Worm (Caenorhabditis elegans) whole organism, young adult: ENCODE results near the gene F32D1.8.

Experiments used
- B0035.1 ChIP-seq: sonication (generic microtip); optimal IDR thresholded peaks from 2 replicates; lab custom pipeline; 2016; ENCODE audit warnings: missing genetic modification characterization, mild to moderate bottlenecking, missing compliant biosample characterization, missing genotype, missing genetic modification reagents
- B0336.3 ChIP-seq: fragments of 200-800 bp; sonication (Bioruptor generic); IDR thresholded peaks from 2 replicates; pipeline ENCODE4 v1.3.6; 2022; ENCODE audit warnings: missing genetic modification characterization, missing compliant biosample characterization
- C17E4.6 ChIP-seq: fragments of 200-800 bp; sonication (Bioruptor generic); IDR thresholded peaks from 2 replicates; pipeline ENCODE4 v1.3.6; 2022; ENCODE audit warnings: missing genetic modification reagents, missing genetic modification characterization, missing compliant biosample characterization
- D2030.7 ChIP-seq: fragments of 200-800 bp; sonication (Bioruptor generic); IDR thresholded peaks from 2 replicates; pipeline ENCODE4 v1.3.6; 2022; ENCODE audit warnings: missing genetic modification reagents, missing genetic modification characterization, missing compliant biosample characterization
- F23B12.7 ChIP-seq: sonication (generic microtip); optimal IDR thresholded peaks from 2 replicates; lab custom pipeline; 2017; ENCODE audit warnings: missing genetic modification characterization, mild to moderate bottlenecking, missing compliant biosample characterization, antibody characterized with exemption, moderate library complexity; ENCODE audit not compliant: insufficient read depth
- F33H1.4 ChIP-seq: fragments of 200-800 bp; sonication (Bioruptor generic); IDR thresholded peaks from 2 replicates; pipeline ENCODE4 v1.3.6; 2022; ENCODE audit warnings: missing genetic modification reagents, missing genetic modification characterization, missing compliant biosample characterization
- F39B2.1 ChIP-seq: fragments of 200-800 bp; sonication (Bioruptor generic); IDR thresholded peaks from 2 replicates; pipeline ENCODE4 v1.3.6; 2022; ENCODE audit warnings: missing genetic modification reagents, missing genetic modification characterization, missing compliant biosample characterization
- F52B5.7 ChIP-seq: sonication (generic microtip); optimal IDR thresholded peaks from 2 replicates; lab custom pipeline; 2016; ENCODE audit warnings: mild to moderate bottlenecking, missing genetic modification characterization, missing compliant biosample characterization
- F57A8.1 ChIP-seq: fragments of 200-800 bp; sonication (Bioruptor generic); optimal IDR thresholded peaks from 2 replicates; lab custom pipeline; 2018; ENCODE audit warnings: mild to moderate bottlenecking, missing genetic modification characterization, moderate library complexity, missing compliant biosample characterization
- K11D2.4 ChIP-seq: fragments of 200-800 bp; sonication (Bioruptor generic); IDR thresholded peaks from 2 replicates; pipeline ENCODE4 v1.3.6; 2022; ENCODE audit warnings: missing genetic modification reagents, missing genetic modification characterization, missing compliant biosample characterization
- Y53G8AR.9 ChIP-seq: fragments of 200-800 bp; sonication (Bioruptor generic); conservative IDR thresholded peaks from 2 replicates; pipeline ENCODE4 v1.3.6; 2022; ENCODE audit warnings: missing genetic modification reagents, missing genetic modification characterization, missing compliant biosample characterization
- aptf-2 ChIP-seq: fragments of 200-800 bp; sonication (Bioruptor generic); conservative IDR thresholded peaks from 2 replicates; pipeline ENCODE4 v1.3.6; 2022; ENCODE audit warnings: missing genetic modification reagents, missing genetic modification characterization, missing compliant biosample characterization
- aptf-3 ChIP-seq: fragments of 200-800 bp; sonication (Bioruptor generic); IDR thresholded peaks from 2 replicates; pipeline ENCODE4 v1.3.6; 2022; ENCODE audit warnings: missing genetic modification characterization, missing compliant biosample characterization
- attf-6 ChIP-seq: fragments of 200-800 bp; sonication (Bioruptor generic); IDR thresholded peaks from 2 replicates; pipeline ENCODE4 v1.3.6; 2022; ENCODE audit warnings: missing genetic modification reagents, missing genetic modification characterization, missing compliant biosample characterization
- ccch-3 ChIP-seq: fragments of 200-800 bp; sonication (Bioruptor generic); optimal IDR thresholded peaks from 2 replicates; lab custom pipeline; 2018; ENCODE audit warnings: mild to moderate bottlenecking, missing genetic modification characterization, missing compliant biosample characterization
- cebp-1 ChIP-seq, 2 experiments: fragments of 200-800 bp in 1 of 2; sonication (Bioruptor generic) in 1 of 2; sonication (generic microtip) in 1 of 2; IDR thresholded peaks in 1 of 2; optimal IDR thresholded peaks in 1 of 2; 2 replicates each; pipeline versions ENCODE4 v1.3.6 to Lab custom; 2017 to 2022; ENCODE audit warnings: missing compliant biosample characterization in 2 of 2, missing genetic modification characterization in 2 of 2, mild to moderate bottlenecking in 1 of 2, missing genetic modification reagents in 1 of 2, moderate library complexity in 1 of 2
- ceh-27 ChIP-seq: fragments of 200-800 bp; sonication (Bioruptor generic); optimal IDR thresholded peaks from 2 replicates; lab custom pipeline; 2018; ENCODE audit warnings: mild to moderate bottlenecking, missing genetic modification characterization, moderate library complexity, missing compliant biosample characterization
- ceh-79 ChIP-seq: sonication (generic microtip); optimal IDR thresholded peaks from 2 replicates; lab custom pipeline; 2017; ENCODE audit warnings: mild to moderate bottlenecking, missing genetic modification characterization, missing compliant biosample characterization
- dox-1 ChIP-seq: fragments of 200-800 bp; sonication (Bioruptor generic); IDR thresholded peaks from 2 replicates; pipeline ENCODE4 v1.3.6; 2022; ENCODE audit warnings: missing genetic modification reagents, missing genetic modification characterization, missing compliant biosample characterization
- egrh-3 ChIP-seq: fragments of 200-800 bp; sonication (Bioruptor generic); IDR thresholded peaks from 2 replicates; pipeline ENCODE4 v1.3.6; 2022; ENCODE audit warnings: missing genetic modification reagents, missing genetic modification characterization, missing compliant biosample characterization
- ekl-4 ChIP-seq: fragments of 200-800 bp; sonication (Bioruptor generic); IDR thresholded peaks from 2 replicates; pipeline ENCODE4 v1.3.6; 2022; ENCODE audit warnings: missing genetic modification reagents, missing genetic modification characterization, missing compliant biosample characterization
- hmg-20 ChIP-seq: fragments of 200-800 bp; sonication (Bioruptor generic); IDR thresholded peaks from 2 replicates; pipeline ENCODE4 v1.3.6; 2022; ENCODE audit warnings: missing genetic modification reagents, missing genetic modification characterization, missing compliant biosample characterization
- let-526 ChIP-seq: fragments of 200-800 bp; sonication (Bioruptor generic); IDR thresholded peaks from 2 replicates; pipeline ENCODE4 v1.3.6; 2022; ENCODE audit warnings: missing genetic modification reagents, missing genetic modification characterization, missing compliant biosample characterization
- let-607 ChIP-seq, 2 experiments: fragments of 200-800 bp in 1 of 2; sonication (Bioruptor generic) in 1 of 2; sonication (generic microtip) in 1 of 2; optimal IDR thresholded peaks; 2 replicates each; lab custom pipeline; 2016 to 2018; ENCODE audit warnings: mild to moderate bottlenecking in 2 of 2, missing compliant biosample characterization in 2 of 2, missing genetic modification characterization in 2 of 2, moderate library complexity in 2 of 2, missing genotype in 1 of 2
- lin-35 ChIP-seq, 3 experiments: fragments of 150-350 bp in 2 of 3; sonication (generic microtip) in 1 of 3; optimal IDR thresholded peaks; 2 replicates each; lab custom pipeline; 2014 to 2018; ENCODE audit warnings: missing biosample characterization in 3 of 3, missing genetic modification characterization in 3 of 3, missing genetic modification reagents in 3 of 3
- lin-40 ChIP-seq: sonication (generic microtip); optimal IDR thresholded peaks from 2 replicates; lab custom pipeline; 2016; ENCODE audit warnings: missing genetic modification characterization, mild to moderate bottlenecking, missing compliant biosample characterization, missing genotype, missing genetic modification reagents
- lin-54 ChIP-seq: fragments of 200-800 bp; sonication (Bioruptor generic); optimal IDR thresholded peaks from 2 replicates; lab custom pipeline; 2018; ENCODE audit warnings: mild to moderate bottlenecking, missing genetic modification characterization, missing compliant biosample characterization
- madf-6 ChIP-seq: fragments of 200-800 bp; sonication (Bioruptor generic); IDR thresholded peaks from 2 replicates; pipeline ENCODE4 v1.3.6; 2022; ENCODE audit warnings: missing genetic modification reagents, missing genetic modification characterization, missing compliant biosample characterization
- mcd-1 ChIP-seq: fragments of 200-800 bp; sonication (Bioruptor generic); IDR thresholded peaks from 2 replicates; pipeline ENCODE4 v1.3.6; 2022; ENCODE audit warnings: missing genetic modification reagents, missing genetic modification characterization, missing compliant biosample characterization
- nfya-1 ChIP-seq: sonication (generic microtip); optimal IDR thresholded peaks from 2 replicates; lab custom pipeline; 2017; ENCODE audit warnings: antibody characterized with exemption, missing compliant biosample characterization, missing genetic modification characterization, borderline replicate concordance; ENCODE audit not compliant: insufficient read depth
- nhr-27 ChIP-seq: fragments of 200-800 bp; sonication (Bioruptor generic); optimal IDR thresholded peaks from 2 replicates; lab custom pipeline; 2018; ENCODE audit warnings: mild to moderate bottlenecking, missing genetic modification characterization, moderate library complexity, missing compliant biosample characterization
- nhr-80 ChIP-seq: sonication (generic microtip); optimal IDR thresholded peaks from 2 replicates; lab custom pipeline; 2016; ENCODE audit warnings: missing genetic modification characterization, missing compliant biosample characterization
- nhr-90 ChIP-seq: sonication (generic microtip); optimal IDR thresholded peaks from 2 replicates; lab custom pipeline; 2016; ENCODE audit warnings: missing genotype, mild to moderate bottlenecking, missing genetic modification characterization, missing compliant biosample characterization
- rcor-1 ChIP-seq: fragments of 200-800 bp; sonication (Bioruptor generic); IDR thresholded peaks from 2 replicates; pipeline ENCODE4 v1.3.6; 2022; ENCODE audit warnings: missing genetic modification reagents, missing genetic modification characterization, missing compliant biosample characterization
- sdz-38 ChIP-seq: sonication (generic microtip); optimal IDR thresholded peaks from 2 replicates; lab custom pipeline; 2016; ENCODE audit warnings: missing genotype, missing genetic modification characterization, missing compliant biosample characterization
- snpc-1.1 ChIP-seq: sonication (generic microtip); optimal IDR thresholded peaks from 2 replicates; lab custom pipeline; 2017; ENCODE audit warnings: missing genetic modification characterization, mild to moderate bottlenecking, missing compliant biosample characterization, antibody characterized with exemption, moderate library complexity, missing genotype, missing genetic modification reagents; ENCODE audit not compliant: insufficient read depth
- snpc-3.4 ChIP-seq: sonication (generic microtip); optimal IDR thresholded peaks from 2 replicates; lab custom pipeline; 2017; ENCODE audit warnings: missing genetic modification characterization, mild to moderate bottlenecking, missing compliant biosample characterization, antibody characterized with exemption, moderate library complexity, missing genotype, missing genetic modification reagents
- tbp1 ChIP-seq: fragments of 200-800 bp; sonication (Bioruptor generic); optimal IDR thresholded peaks from 2 replicates; lab custom pipeline; 2018; ENCODE audit warnings: mild to moderate bottlenecking, missing genetic modification characterization, missing compliant biosample characterization
- xnd-1 ChIP-seq: sonication (generic microtip); optimal IDR thresholded peaks from 2 replicates; lab custom pipeline; 2016; ENCODE audit warnings: missing genotype, missing genetic modification reagents, missing genetic modification characterization, missing compliant biosample characterization
- ztf-6 ChIP-seq: fragments of 200-800 bp; sonication (Bioruptor generic); IDR thresholded peaks from 2 replicates; pipeline ENCODE4 v1.3.6; 2022; ENCODE audit warnings: missing genetic modification reagents, missing genetic modification characterization, missing compliant biosample characterization

F32D1.8 gene

DNA sequence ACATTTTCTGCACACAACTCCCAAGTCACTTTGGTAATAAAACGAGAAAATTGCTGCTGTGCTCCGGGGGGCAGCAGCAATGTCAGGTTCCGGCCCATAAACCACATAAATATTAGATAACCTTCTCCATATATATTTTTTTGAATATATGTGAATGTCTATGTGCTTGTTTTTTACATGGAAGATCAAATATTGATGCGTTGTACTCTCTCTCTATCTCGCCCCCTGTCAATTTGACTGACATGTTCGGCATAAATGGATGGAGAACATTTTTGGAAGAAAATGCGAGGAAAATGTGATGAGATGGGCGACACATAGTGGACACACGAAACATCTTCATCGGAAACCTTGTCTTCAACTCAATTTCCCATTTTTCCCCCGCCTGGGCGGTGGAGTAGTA lies 17.5 kb downstream of the F32D1.8 start:
- TF ChIP-seq nhr-80 (tag; lab: Kevin White, UChicago), result peak; percentile 24
- TF ChIP-seq ceh-27 (GFP tag; lab: Kevin White, UChicago), result no peak
- peak in 1 of 2 experiments; percentile 62 for TF ChIP-seq let-607 (tag; optimal IDR thresholded peaks at IDR 0.05; lab: Kevin White, UChicago)

DNA sequence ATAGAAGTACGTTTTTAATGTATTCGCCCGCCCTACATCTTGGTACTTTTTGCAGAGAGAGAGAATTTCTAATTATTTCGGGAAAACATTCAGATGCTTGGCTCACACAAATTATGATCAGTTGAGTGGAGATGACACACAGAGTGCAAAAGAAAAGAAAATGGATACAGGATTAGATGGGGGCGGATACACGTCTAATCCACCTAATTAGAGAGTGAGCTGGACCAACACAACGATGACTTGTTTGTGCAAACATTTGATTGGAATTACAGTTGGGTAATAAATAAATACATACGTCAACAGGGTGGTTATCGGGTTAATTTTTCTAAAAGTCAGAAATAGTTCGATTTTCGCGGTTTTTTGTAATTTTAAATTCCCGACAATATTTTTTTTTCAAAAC lies 18.4 kb downstream of the F32D1.8 start:
- TF ChIP-seq F23B12.7 (no peak), F52B5.7 (no peak), let-526 (GFP tag; lab: Robert Waterston, UW) (no peak), lin-35 (GFP tag; optimal IDR thresholded peaks at IDR 0.05; lab: Kevin White, UChicago) (no peak), nhr-27 (tag; lab: Kevin White, UChicago) (no peak), tbp1 (GFP tag; lab: Kevin White, UChicago) (no peak), nhr-90 (no peak), madf-6 (GFP tag; lab: Robert Waterston, UW) (no peak), dox-1 (GFP tag; lab: Robert Waterston, UW) (no peak), ccch-3 (no peak), rcor-1 (no peak), sdz-38 (tag; lab: Kevin White, UChicago) (no peak), aptf-2 (GFP tag; lab: Robert Waterston, UW) (no peak), C17E4.6 (GFP tag; lab: Robert Waterston, UW) (no peak), ztf-6 (GFP tag; lab: Robert Waterston, UW) (no peak), ekl-4 (no peak)

DNA sequence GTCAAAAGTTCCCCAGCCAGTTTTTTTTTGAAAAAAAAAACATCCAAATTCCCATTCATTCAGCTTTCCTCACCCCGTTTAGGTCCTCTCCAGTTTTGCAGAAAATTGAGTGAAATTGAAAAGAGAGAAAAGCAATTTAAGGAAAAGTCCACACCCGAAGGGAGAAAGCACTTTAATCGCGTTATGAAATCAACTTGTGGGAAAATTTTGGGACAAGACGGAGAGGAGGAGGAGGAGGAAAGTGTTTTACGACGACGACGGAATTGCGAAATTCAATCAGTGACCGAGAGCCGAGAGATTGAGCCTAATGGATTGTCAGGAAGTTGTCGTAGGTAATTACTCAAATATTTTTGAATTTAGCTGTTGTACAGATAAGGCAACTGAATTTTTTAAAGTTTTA lies 20.2 kb downstream of the F32D1.8 start:
- TF ChIP-seq cebp-1 (GFP tag; IDR thresholded peaks at IDR 0.05; lab: Robert Waterston, UW) (peak; percentile 65; the same call in 1 of the 2 replicates), cebp-1 (tag; optimal IDR thresholded peaks at IDR 0.05; lab: Kevin White, UChicago) (peak; percentile 94), hmg-20 (no peak)

DNA sequence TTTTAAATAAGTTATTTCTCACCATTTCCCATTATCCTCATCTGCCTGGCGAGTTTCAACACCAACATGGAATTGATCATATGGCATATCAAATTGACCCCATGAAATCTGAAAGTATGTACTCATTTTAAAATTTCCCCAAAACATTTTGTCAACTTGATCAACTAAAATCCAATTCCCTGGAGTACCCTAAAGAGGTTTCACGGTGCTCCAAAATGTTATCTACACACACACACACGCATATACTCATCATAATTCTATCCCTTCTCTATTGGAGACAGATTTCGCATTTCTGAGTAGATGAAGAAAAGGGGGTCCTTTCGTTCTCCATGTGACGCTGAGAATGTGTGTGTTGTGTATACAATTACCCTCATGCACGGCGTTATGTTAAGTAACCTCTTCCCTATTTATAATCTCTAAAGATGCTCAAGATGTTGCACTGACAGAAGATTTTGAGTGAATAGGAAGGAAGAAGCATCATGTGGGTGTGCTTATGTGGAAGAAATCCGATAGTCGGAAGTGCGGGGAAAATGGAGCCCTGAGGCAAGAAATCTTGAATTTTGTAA lies 21.4 kb downstream of the F32D1.8 start:
- TF ChIP-seq F57A8.1 (GFP tag; lab: Kevin White, UChicago) (no peak), F39B2.1 (no peak), K11D2.4 (no peak), lin-40 (tag; lab: Kevin White, UChicago) (no peak), aptf-3 (GFP tag; lab: Robert Waterston, UW) (no peak), attf-6 (no peak), B0035.1 (tag; lab: Kevin White, UChicago) (no peak), nfya-1 (no peak)
- TF ChIP-seq, all 124 proteins: peak for 0

DNA sequence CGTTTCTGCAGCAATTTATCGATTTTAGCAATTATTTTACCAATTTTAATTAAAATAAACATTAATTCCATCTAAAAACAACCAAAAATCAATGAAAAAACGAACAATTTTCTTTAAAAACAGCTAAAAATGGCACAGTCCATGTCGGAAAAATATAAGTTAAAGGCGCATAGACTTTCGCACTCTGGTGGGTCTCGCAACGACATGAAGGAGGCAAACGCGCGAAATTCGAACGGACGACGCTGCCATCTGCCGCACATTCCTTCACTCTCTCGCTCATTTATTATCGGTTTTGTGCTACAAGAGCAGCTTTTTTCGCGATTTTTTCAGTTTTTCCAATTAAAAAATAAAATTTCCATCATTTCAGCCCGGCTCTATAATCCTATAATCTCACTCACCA lies 30.7 kb downstream of the F32D1.8 start, which contains the start of gene mcm-7:
Gene mcm-7 (plus strand): TSS at position 368 of the 400 bp plus-strand sequence.
- TF ChIP-seq dox-1 (GFP tag; lab: Robert Waterston, UW), result peak; percentile 77
- TF ChIP-seq tbp1 (GFP tag; lab: Kevin White, UChicago), result peak; percentile 30
- peak; percentile 86 for TF ChIP-seq lin-54
- TF ChIP-seq attf-6, result no peak
- peak; percentile 58 for TF ChIP-seq D2030.7
- TF ChIP-seq ceh-79 (tag; lab: Kevin White, UChicago), result no peak
- TF ChIP-seq ceh-27 (GFP tag; lab: Kevin White, UChicago), result no peak
- TF ChIP-seq Y53G8AR.9 (GFP tag; lab: Robert Waterston, UW), result no peak
- peak; percentile 93 for TF ChIP-seq F33H1.4 (GFP tag; lab: Robert Waterston, UW)
- peak; percentile 53 for TF ChIP-seq snpc-3.4
- TF ChIP-seq xnd-1, result peak; percentile 62
- no peak for TF ChIP-seq B0336.3 (GFP tag; lab: Robert Waterston, UW)
- peak; percentile 70 for TF ChIP-seq egrh-3 (GFP tag; lab: Robert Waterston, UW)
- no peak for TF ChIP-seq K11D2.4
- TF ChIP-seq mcd-1, result peak; percentile 51; the same call in 1 of the 2 replicates
- TF ChIP-seq sdz-38 (tag; lab: Kevin White, UChicago), result no peak
- TF ChIP-seq snpc-1.1 (tag; lab: Kevin White, UChicago), result peak; percentile 30
